Worm (Caenorhabditis elegans) whole organism, late embryonic: ENCODE results near the gene rcs-1.

Experiments used
- C08G9.2 ChIP-seq: sonication (generic microtip); optimal IDR thresholded peaks from 2 replicates; lab custom pipeline; 2016; ENCODE audit warnings: mild to moderate bottlenecking, missing genetic modification characterization, moderate library complexity, missing compliant biosample characterization
- ceh-18 ChIP-seq: sonication (generic microtip); optimal IDR thresholded peaks from 2 replicates; lab custom pipeline; 2016; ENCODE audit warnings: missing genetic modification characterization, missing compliant biosample characterization
- gmeb-2 ChIP-seq: sonication (generic microtip); optimal IDR thresholded peaks from 2 replicates; lab custom pipeline; 2016; ENCODE audit warnings: missing genetic modification characterization, inconsistent platforms, missing compliant biosample characterization
- hlh-8 ChIP-seq: sonication (generic microtip); optimal IDR thresholded peaks from 2 replicates; lab custom pipeline; 2016; ENCODE audit warnings: missing genotype, missing genetic modification characterization, missing compliant biosample characterization
- nhr-11 ChIP-seq: fragments of 150-350 bp; optimal IDR thresholded peaks from 2 replicates; lab custom pipeline; 2014; ENCODE audit warnings: missing biosample characterization, missing genetic modification characterization
- pha-4 ChIP-seq: fragments of 150-350 bp; optimal IDR thresholded peaks from 2 replicates; lab custom pipeline; 2018; ENCODE audit warnings: missing biosample characterization, missing genetic modification reagents, missing genetic modification characterization
- pqm-1 ChIP-seq: sonication (generic microtip); optimal IDR thresholded peaks from 2 replicates; lab custom pipeline; 2016; ENCODE audit warnings: missing genetic modification characterization, missing compliant biosample characterization

- TF ChIP-seq pqm-1 (tag; lab: Kevin White, UChicago) (no peak), nhr-11 (no peak), gmeb-2 (tag; lab: Kevin White, UChicago) (no peak), pha-4 (tag; lab: Kevin White, UChicago) (no peak), C08G9.2 (tag; lab: Kevin White, UChicago) (peak; percentile 37), hlh-8 (tag; lab: Kevin White, UChicago) (no peak), ceh-18 (tag; lab: Kevin White, UChicago) (no peak)
Measured at ce11 chrX:8796699-8797282, 31.5 kb downstream of the rcs-1 start, which contains the start of gene R04E5.7.
